Worm (Caenorhabditis elegans) whole organism, L1 larva: Measurements from ENCODE around the gene srh-301.

Experiments
- C04F5.9 ChIP-seq: sonication (generic microtip); optimal IDR thresholded peaks from 2 replicates; lab custom pipeline; 2016; ENCODE audit warnings: missing genetic modification characterization, missing compliant biosample characterization
- C16A3.4 ChIP-seq: fragments of 150-350 bp; optimal IDR thresholded peaks from 2 replicates; lab custom pipeline; 2014; ENCODE audit warnings: missing biosample characterization, missing genetic modification characterization
- alr-1 ChIP-seq: fragments of 200-800 bp; sonication (Bioruptor generic); optimal IDR thresholded peaks from 2 replicates; lab custom pipeline; 2018; ENCODE audit warnings: borderline replicate concordance, mild to moderate bottlenecking, missing genetic modification characterization, missing compliant biosample characterization
- ama-1 ChIP-seq: fragments of 150-350 bp; optimal IDR thresholded peaks from 2 replicates; lab custom pipeline; 2014
- blmp-1 ChIP-seq: fragments of 150-350 bp; optimal IDR thresholded peaks from 2 replicates; lab custom pipeline; 2014; ENCODE audit warnings: missing biosample characterization, missing genetic modification characterization
- ceh-82 ChIP-seq, 3 experiments: fragments of 150-350 bp in 1 of 3; sonication (generic microtip) in 2 of 3; optimal IDR thresholded peaks; 2 replicates each; lab custom pipeline; 2014 to 2017; ENCODE audit warnings: missing biosample characterization in 3 of 3, missing genetic modification characterization in 3 of 3
- ceh-88 ChIP-seq: fragments of 200-800 bp; sonication (Bioruptor generic); IDR thresholded peaks from 2 replicates; pipeline ENCODE4 v1.3.6; 2022; ENCODE audit warnings: missing genetic modification characterization, missing compliant biosample characterization
- ceh-90 ChIP-seq: sonication (generic microtip); optimal IDR thresholded peaks from 2 replicates; lab custom pipeline; 2016; ENCODE audit warnings: missing genetic modification characterization, missing compliant biosample characterization
- ces-1 ChIP-seq: fragments of 150-350 bp; optimal IDR thresholded peaks from 2 replicates; lab custom pipeline; 2014; ENCODE audit warnings: missing biosample characterization, missing genetic modification reagents, missing genetic modification characterization
- dpl-1 ChIP-seq, 3 experiments: fragments of 150-350 bp in 2 of 3; sonication (generic microtip) in 1 of 3; optimal IDR thresholded peaks; 2 replicates each; lab custom pipeline; 2014 to 2017; ENCODE audit warnings: missing biosample characterization in 3 of 3, missing genetic modification characterization in 3 of 3, missing genetic modification reagents in 3 of 3
- dsc-1 ChIP-seq: sonication (generic microtip); optimal IDR thresholded peaks from 2 replicates; lab custom pipeline; 2016; ENCODE audit warnings: mild to moderate bottlenecking, missing genetic modification characterization, missing compliant biosample characterization
- efl-1 ChIP-seq, 4 experiments: fragments of 150-350 bp; optimal IDR thresholded peaks in 3 of 4; peaks in 1 of 4; 1 replicate in 1 of 4; 2 replicates in 3 of 4; lab custom pipeline; 2014; ENCODE audit warnings: missing biosample characterization in 2 of 4, missing genetic modification characterization in 2 of 4, missing genetic modification reagents in 2 of 4
- elt-2 ChIP-seq: sonication (generic microtip); optimal IDR thresholded peaks from 2 replicates; lab custom pipeline; 2016; ENCODE audit warnings: missing genetic modification characterization, mild to moderate bottlenecking, inconsistent platforms, missing compliant biosample characterization, missing genetic modification reagents
- ets-5 ChIP-seq: fragments of 200-800 bp; sonication (Bioruptor generic); IDR thresholded peaks from 2 replicates; pipeline ENCODE4 v1.3.6; 2022; ENCODE audit warnings: missing genetic modification characterization, missing compliant biosample characterization
- irx-1 ChIP-seq: sonication (generic microtip); optimal IDR thresholded peaks from 2 replicates; lab custom pipeline; 2016; ENCODE audit warnings: missing genetic modification characterization, missing compliant biosample characterization
- jun-1 ChIP-seq: fragments of 150-350 bp; optimal IDR thresholded peaks from 2 replicates; lab custom pipeline; 2014; ENCODE audit warnings: missing biosample characterization, missing genetic modification reagents, missing genetic modification characterization
- lin-14 ChIP-seq: fragments of 200-800 bp; sonication (Bioruptor generic); optimal IDR thresholded peaks from 2 replicates; lab custom pipeline; 2018; ENCODE audit warnings: mild to moderate bottlenecking, missing genetic modification characterization, moderate library complexity, missing compliant biosample characterization
- lin-15B ChIP-seq: fragments of 150-350 bp; sonication (generic microtip); optimal IDR thresholded peaks from 3 replicates; lab custom pipeline; 2014; ENCODE audit warnings: missing biosample characterization, missing genetic modification characterization
- lin-39 ChIP-seq: fragments of 150-350 bp; optimal IDR thresholded peaks from 2 replicates; lab custom pipeline; 2014; ENCODE audit warnings: missing biosample characterization, missing genetic modification reagents, missing genetic modification characterization
- lsy-2 ChIP-seq, 2 experiments: fragments of 150-350 bp; optimal IDR thresholded peaks; 2 replicates each; lab custom pipeline; 2014; ENCODE audit warnings: missing biosample characterization in 2 of 2, missing genetic modification characterization in 2 of 2
- mdl-1 ChIP-seq, 2 experiments: fragments of 150-350 bp; optimal IDR thresholded peaks; 2 replicates each; lab custom pipeline; 2014 to 2017; ENCODE audit warnings: missing biosample characterization in 2 of 2, missing genetic modification characterization in 2 of 2, inconsistent platforms in 1 of 2
- nhr-11 ChIP-seq: fragments of 150-350 bp; optimal IDR thresholded peaks from 2 replicates; lab custom pipeline; 2014; ENCODE audit warnings: missing biosample characterization, missing genetic modification characterization
- nhr-12 ChIP-seq: sonication (generic microtip); optimal IDR thresholded peaks from 2 replicates; lab custom pipeline; 2017; ENCODE audit warnings: missing biosample characterization, missing genetic modification characterization
- nhr-19 ChIP-seq: fragments of 200-800 bp; sonication (Bioruptor generic); conservative IDR thresholded peaks from 2 replicates; pipeline ENCODE4 v1.3.6; 2022; ENCODE audit warnings: missing genetic modification characterization, missing compliant biosample characterization
- nhr-20 ChIP-seq: sonication (generic microtip); optimal IDR thresholded peaks from 2 replicates; lab custom pipeline; 2016; ENCODE audit warnings: mild to moderate bottlenecking, missing genetic modification characterization, missing compliant biosample characterization
- nhr-237 ChIP-seq: fragments of 150-350 bp; optimal IDR thresholded peaks from 2 replicates; lab custom pipeline; 2014; ENCODE audit warnings: missing biosample characterization, missing genetic modification characterization
- nhr-47 ChIP-seq: sonication (generic microtip); optimal IDR thresholded peaks from 2 replicates; lab custom pipeline; 2016; ENCODE audit warnings: mild to moderate bottlenecking, missing genetic modification characterization, moderate library complexity, missing compliant biosample characterization
- nhr-71 ChIP-seq: sonication (generic microtip); optimal IDR thresholded peaks from 2 replicates; lab custom pipeline; 2016; ENCODE audit warnings: mild to moderate bottlenecking, missing genetic modification characterization, moderate library complexity, missing compliant biosample characterization
- nhr-77 ChIP-seq: fragments of 150-350 bp; optimal IDR thresholded peaks from 2 replicates; lab custom pipeline; 2014; ENCODE audit warnings: missing biosample characterization, missing genetic modification characterization
- nhr-84 ChIP-seq: sonication (generic microtip); optimal IDR thresholded peaks from 2 replicates; lab custom pipeline; 2017; ENCODE audit warnings: missing biosample characterization, missing genetic modification characterization
- nhr-85 ChIP-seq: sonication (generic microtip); peaks from one replicate; lab custom pipeline; 2016; ENCODE audit warnings: missing genetic modification characterization, inconsistent platforms, missing compliant biosample characterization
- pag-3 ChIP-seq: sonication (generic microtip); optimal IDR thresholded peaks from 2 replicates; lab custom pipeline; 2017; ENCODE audit warnings: missing genetic modification characterization, mild to moderate bottlenecking, missing compliant biosample characterization, antibody characterized with exemption, borderline replicate concordance; ENCODE audit not compliant: insufficient read depth
- pax-3 ChIP-seq: fragments of 200-800 bp; sonication (Bioruptor generic); optimal IDR thresholded peaks from 2 replicates; lab custom pipeline; 2018; ENCODE audit warnings: mild to moderate bottlenecking, missing genetic modification characterization, moderate library complexity, missing compliant biosample characterization
- rnt-1 ChIP-seq: sonication (generic microtip); optimal IDR thresholded peaks from 2 replicates; lab custom pipeline; 2016; ENCODE audit warnings: mild to moderate bottlenecking, missing genetic modification characterization, moderate library complexity, missing compliant biosample characterization
- skn-1 ChIP-seq: fragments of 150-350 bp; optimal IDR thresholded peaks from 2 replicates; lab custom pipeline; 2014; ENCODE audit warnings: missing biosample characterization, missing genetic modification characterization
- sox-4 ChIP-seq: sonication (generic microtip); optimal IDR thresholded peaks from 2 replicates; lab custom pipeline; 2016; ENCODE audit warnings: missing genetic modification characterization, missing compliant biosample characterization
- sup-37 ChIP-seq: fragments of 200-800 bp; sonication (Bioruptor generic); optimal IDR thresholded peaks from 2 replicates; lab custom pipeline; 2018; ENCODE audit warnings: mild to moderate bottlenecking, missing genetic modification characterization, missing compliant biosample characterization
- tbx-2 ChIP-seq: sonication (generic microtip); optimal IDR thresholded peaks from 2 replicates; lab custom pipeline; 2016; ENCODE audit warnings: missing genetic modification characterization, missing compliant biosample characterization
- unc-130 ChIP-seq: fragments of 150-350 bp; optimal IDR thresholded peaks from 2 replicates; lab custom pipeline; 2017; ENCODE audit warnings: missing biosample characterization, missing genetic modification characterization, inconsistent platforms
- unc-30 ChIP-seq: sonication (generic microtip); optimal IDR thresholded peaks from 2 replicates; lab custom pipeline; 2017; ENCODE audit warnings: missing biosample characterization, missing genetic modification characterization
- unc-86 ChIP-seq: sonication (generic microtip); optimal IDR thresholded peaks from 2 replicates; lab custom pipeline; 2016; ENCODE audit warnings: missing genetic modification characterization, missing compliant biosample characterization
- xbp-1 ChIP-seq: sonication (generic microtip); optimal IDR thresholded peaks from 2 replicates; lab custom pipeline; 2016; ENCODE audit warnings: missing genetic modification characterization, missing compliant biosample characterization
- zag-1 ChIP-seq: fragments of 150-350 bp; optimal IDR thresholded peaks from 2 replicates; lab custom pipeline; 2014; ENCODE audit warnings: missing biosample characterization, missing genetic modification characterization
- ztf-4 ChIP-seq: fragments of 150-350 bp; optimal IDR thresholded peaks from 2 replicates; lab custom pipeline; 2014; ENCODE audit warnings: missing biosample characterization, missing genetic modification characterization

Gene srh-301

DNA sequence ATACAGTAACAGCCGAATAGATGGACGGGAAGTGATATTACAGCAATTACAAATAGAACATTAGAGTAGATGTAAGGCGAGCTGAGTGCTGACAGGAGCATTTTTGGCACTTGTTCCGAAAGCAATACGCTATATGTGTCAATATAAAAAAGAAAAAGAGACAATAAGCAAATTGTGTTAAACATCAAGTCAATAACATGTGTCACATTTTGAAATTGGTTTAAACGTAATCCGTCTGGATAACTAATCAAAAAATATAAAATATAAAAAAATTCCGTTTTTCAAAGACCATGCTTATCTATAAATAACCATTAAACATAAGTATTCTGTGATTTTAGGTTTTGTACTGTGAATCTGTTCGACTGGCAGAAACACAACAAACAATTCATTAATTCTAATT, 29.1 kb upstream of the srh-301 start, which contains the start of gene srh-288:
Gene srh-288 (minus strand): TSS at position 101 of the 400 bp plus-strand sequence.
- TF ChIP-seq nhr-77 (tag; lab: Kevin White, UChicago) (no peak), alr-1 (no peak), rnt-1 (tag; lab: Kevin White, UChicago) (no peak), ztf-4 (tag; lab: Kevin White, UChicago) (no peak), nhr-84 (no peak)
- TF ChIP-seq, all 84 proteins: peak for 0

DNA sequence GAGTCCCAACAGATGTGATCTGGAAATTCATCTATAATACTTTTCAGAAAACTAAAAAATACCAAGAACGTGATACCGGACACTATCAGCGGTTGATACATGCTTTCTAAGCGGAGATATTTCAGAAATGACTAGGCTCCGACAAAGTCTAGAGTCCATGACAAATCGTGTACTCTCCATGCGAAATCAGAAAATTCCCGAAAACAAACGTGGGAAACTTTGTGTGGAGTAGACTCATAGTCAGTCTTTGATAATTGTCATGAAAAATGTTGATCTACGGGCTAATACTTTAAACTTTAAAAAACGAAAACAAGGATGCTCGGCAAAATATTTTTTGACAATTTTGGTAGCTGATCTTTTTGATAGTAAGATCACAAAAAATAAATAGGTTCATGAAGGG, 25.9 kb upstream of the srh-301 start, which contains the start of gene srx-18:
Gene srx-18 (minus strand): TSS at position 101 of the 400 bp plus-strand sequence.
- TF ChIP-seq elt-2 (tag; lab: Kevin White, UChicago): no peak
- TF ChIP-seq C16A3.4: no peak
- no peak for TF ChIP-seq ces-1 (GFP tag; lab: Kevin White, UChicago)
- no peak for TF ChIP-seq lin-14 (GFP tag; lab: Kevin White, UChicago)
- no peak for TF ChIP-seq C04F5.9 (tag; lab: Kevin White, UChicago)
- no peak for TF ChIP-seq blmp-1 (tag; lab: Kevin White, UChicago)
- no peak for TF ChIP-seq ceh-88 (GFP tag; lab: Robert Waterston, UW)
- no peak for TF ChIP-seq nhr-47 (tag; lab: Kevin White, UChicago)
- TF ChIP-seq ceh-90 (tag; lab: Kevin White, UChicago): no peak
- no peak for TF ChIP-seq xbp-1

DNA sequence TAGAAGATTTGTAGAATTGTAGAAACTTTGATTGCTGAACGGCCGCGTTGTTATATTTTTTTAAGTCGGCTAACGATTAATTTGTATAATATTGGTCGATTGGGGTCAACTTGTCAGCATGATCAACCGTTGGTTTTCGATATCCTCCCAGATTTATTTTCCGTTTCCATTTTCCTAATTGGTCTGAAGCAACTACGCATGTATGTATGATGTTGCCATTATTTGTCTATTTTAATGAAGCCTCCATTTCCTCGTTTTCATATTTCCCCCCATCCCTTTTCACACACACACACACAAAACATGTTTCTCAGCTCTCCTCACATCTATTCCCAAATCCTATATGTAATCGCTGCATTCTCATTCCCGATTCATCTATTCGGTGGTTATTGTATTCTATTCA, 24.2 kb upstream of the srh-301 start, which contains the start of gene srh-287:
Gene srh-287 (plus strand): TSS at position 301 of the 400 bp plus-strand sequence.
- TF ChIP-seq nhr-12 (no peak), unc-130 (no peak), C16A3.4 (no peak), ceh-82 (tag; optimal IDR thresholded peaks at IDR 0.05; lab: Kevin White, UChicago) (no peak), xbp-1 (no peak), nhr-11 (tag; lab: Kevin White, UChicago) (no peak), jun-1 (no peak), ama-1 (no peak), irx-1 (no peak), nhr-84 (no peak), lin-15B (tag; lab: Kevin White, UChicago) (no peak), unc-30 (tag; lab: Kevin White, UChicago) (no peak), nhr-71 (tag; lab: Kevin White, UChicago) (no peak), efl-1 (optimal IDR thresholded peaks at IDR 0.05; lab: Kevin White, UChicago) (no peak), efl-1 (GFP tag; optimal IDR thresholded peaks at IDR 0.05 in 1 of 2; lab: Kevin White, UChicago) (no peak), nhr-20 (tag; lab: Kevin White, UChicago) (no peak), lin-39 (no peak), dsc-1 (tag; lab: Kevin White, UChicago) (no peak), skn-1 (tag; lab: Kevin White, UChicago) (no peak), dpl-1 (GFP tag; optimal IDR thresholded peaks at IDR 0.05; lab: Kevin White, UChicago) (no peak)

DNA sequence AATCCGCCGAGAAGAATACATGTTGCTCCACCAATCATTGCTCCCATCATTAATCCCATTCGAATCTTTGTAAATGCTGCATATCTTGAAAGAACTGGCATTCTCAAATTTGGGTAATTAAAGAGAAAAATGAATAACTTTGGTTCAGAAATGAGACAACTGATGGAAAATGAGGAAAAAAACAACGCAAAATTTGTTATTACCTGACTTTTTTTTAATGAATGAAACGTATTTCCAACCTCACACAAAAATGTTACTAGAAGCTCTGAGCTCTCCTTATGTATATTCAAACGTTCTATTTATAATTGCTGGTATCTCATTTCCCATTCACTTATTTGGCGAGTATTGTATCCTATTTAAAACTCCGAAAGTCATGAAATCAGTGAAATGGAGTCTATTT, 22.2 kb upstream of the srh-301 start, which contains the start of the genes Y94A7B.11 and srh-292:
Gene Y94A7B.11 (minus strand): TSS at position 101 of the 400 bp plus-strand sequence.
Gene srh-292 (plus strand): TSS at position 251 of the 400 bp plus-strand sequence.
- TF ChIP-seq efl-1 (optimal IDR thresholded peaks at IDR 0.05; lab: Kevin White, UChicago) (no peak), efl-1 (GFP tag; optimal IDR thresholded peaks at IDR 0.05 in 1 of 2; lab: Kevin White, UChicago) (no peak), sox-4 (no peak), unc-86 (tag; lab: Kevin White, UChicago) (no peak), lsy-2 (tag; optimal IDR thresholded peaks at IDR 0.05; lab: Kevin White, UChicago) (no peak), tbx-2 (tag; lab: Kevin White, UChicago) (no peak), sup-37 (no peak), elt-2 (tag; lab: Kevin White, UChicago) (no peak), nhr-237 (no peak), ama-1 (no peak), pag-3 (tag; lab: Kevin White, UChicago) (no peak), lin-14 (GFP tag; lab: Kevin White, UChicago) (no peak), nhr-19 (no peak), pax-3 (no peak), ets-5 (no peak), nhr-47 (tag; lab: Kevin White, UChicago) (no peak), nhr-85 (tag; lab: Kevin White, UChicago) (no peak), mdl-1 (tag; optimal IDR thresholded peaks at IDR 0.05; lab: Kevin White, UChicago) (no peak), zag-1 (tag; lab: Kevin White, UChicago) (no peak)
- TF ChIP-seq, all 84 proteins: peak for 0
